Fruit fly (Drosophila melanogaster) whole organism, prepupa: Measurements from ENCODE around the gene CG33325.

Experiments
- CG11294 ChIP-seq: fragments of 200-800 bp; sonication (Bioruptor generic); IDR thresholded peaks from 2 replicates; pipeline ENCODE4 v1.3.6; 2022; ENCODE audit warnings: missing biosample characterization, missing genetic modification characterization
- CG11762 ChIP-seq: fragments of 200-800 bp; sonication (Bioruptor generic); optimal IDR thresholded peaks from 3 replicates; lab custom pipeline; 2016; ENCODE audit warnings: missing biosample characterization, missing genetic modification characterization; ENCODE audit not compliant: insufficient read depth
- CG15336 ChIP-seq: fragments of 200-800 bp; sonication (Bioruptor generic); IDR thresholded peaks from 2 replicates; pipeline ENCODE4 v1.3.6; 2022; ENCODE audit warnings: missing biosample characterization, missing genetic modification characterization
- CG1621 ChIP-seq: fragments of 200-800 bp; sonication (Bioruptor generic); optimal IDR thresholded peaks from 3 replicates; lab custom pipeline; 2018; ENCODE audit warnings: missing biosample characterization, mild to moderate bottlenecking, missing genetic modification characterization
- CG16779 ChIP-seq: fragments of 200-800 bp; sonication (Bioruptor generic); optimal IDR thresholded peaks from 3 replicates; lab custom pipeline; 2017; ENCODE audit warnings: missing biosample characterization, mild to moderate bottlenecking, missing genetic modification characterization
- CG3032 ChIP-seq: fragments of 200-800 bp; optimal IDR thresholded peaks from 2 replicates; lab custom pipeline; 2019; ENCODE audit warnings: missing biosample characterization, mild to moderate bottlenecking, missing genetic modification characterization, moderate library complexity
- CG4318 ChIP-seq: fragments of 200-800 bp; sonication (Bioruptor generic); optimal IDR thresholded peaks from 3 replicates; lab custom pipeline; 2017; ENCODE audit warnings: missing biosample characterization, mild to moderate bottlenecking, missing genetic modification characterization
- CG6792 ChIP-seq: fragments of 200-800 bp; sonication (Bioruptor generic); optimal IDR thresholded peaks from 3 replicates; lab custom pipeline; 2016; ENCODE audit warnings: missing biosample characterization, missing genetic modification characterization
- CG6854 ChIP-seq: fragments of 200-800 bp; sonication (Bioruptor generic); optimal IDR thresholded peaks from 2 replicates; lab custom pipeline; 2017; ENCODE audit warnings: missing biosample characterization, mild to moderate bottlenecking, missing genetic modification characterization
- CG8119 ChIP-seq: fragments of 200-800 bp; sonication (Bioruptor generic); IDR thresholded peaks from 3 replicates; pipeline ENCODE4 v1.3.6; 2022; ENCODE audit warnings: missing biosample characterization, missing genetic modification characterization
- CG8319 ChIP-seq: fragments of 200-800 bp; sonication (Bioruptor generic); optimal IDR thresholded peaks from 3 replicates; lab custom pipeline; 2016; ENCODE audit warnings: missing biosample characterization, missing genetic modification characterization
- Eip75B ChIP-seq: fragments of 200-800 bp; sonication (Bioruptor generic); optimal IDR thresholded peaks from 3 replicates; lab custom pipeline; 2016; ENCODE audit warnings: missing biosample characterization, missing genetic modification characterization
- Eip78C ChIP-seq: fragments of 200-800 bp; sonication (Bioruptor generic); peaks from one replicate; lab custom pipeline; 2016; ENCODE audit warnings: missing biosample characterization, missing genetic modification characterization
- Eip93F ChIP-seq: fragments of 200-800 bp; sonication (Bioruptor generic); optimal IDR thresholded peaks from 2 replicates; lab custom pipeline; 2016; ENCODE audit warnings: missing biosample characterization, mild to moderate bottlenecking, missing genetic modification characterization
- Ets21C ChIP-seq: fragments of 200-800 bp; sonication (Bioruptor generic); optimal IDR thresholded peaks from 3 replicates; lab custom pipeline; 2016; ENCODE audit warnings: missing biosample characterization, missing genetic modification characterization
- Gug ChIP-seq: fragments of 200-800 bp; sonication (Bioruptor generic); IDR thresholded peaks from 2 replicates; pipeline ENCODE4 v1.3.6; 2022; ENCODE audit warnings: missing biosample characterization, missing genetic modification characterization
- Hr4 ChIP-seq: fragments of 200-800 bp; sonication (Bioruptor generic); optimal IDR thresholded peaks from 3 replicates; lab custom pipeline; 2016; ENCODE audit warnings: missing biosample characterization, missing genetic modification characterization
- Lpt ChIP-seq: fragments of 200-800 bp; sonication (Bioruptor generic); optimal IDR thresholded peaks from 3 replicates; lab custom pipeline; 2016; ENCODE audit warnings: missing biosample characterization, missing genetic modification characterization
- OdsH ChIP-seq: fragments of 200-800 bp; sonication (Bioruptor generic); optimal IDR thresholded peaks from 3 replicates; lab custom pipeline; 2016; ENCODE audit warnings: missing biosample characterization, missing genetic modification characterization
- Sox102F ChIP-seq: fragments of 200-800 bp; sonication (Bioruptor generic); optimal IDR thresholded peaks from 2 replicates; lab custom pipeline; 2016; ENCODE audit warnings: missing biosample characterization, mild to moderate bottlenecking, missing genetic modification characterization
- achi ChIP-seq: fragments of 200-800 bp; sonication (Bioruptor generic); optimal IDR thresholded peaks from 3 replicates; lab custom pipeline; 2016; ENCODE audit warnings: missing biosample characterization, missing genetic modification characterization
- dac ChIP-seq: fragments of 200-800 bp; sonication (Bioruptor generic); optimal IDR thresholded peaks from 2 replicates; lab custom pipeline; 2017; ENCODE audit warnings: missing biosample characterization, mild to moderate bottlenecking, missing genetic modification characterization
- fd59A ChIP-seq: fragments of 200-800 bp; sonication (Bioruptor generic); optimal IDR thresholded peaks from 2 replicates; lab custom pipeline; 2017; ENCODE audit warnings: missing biosample characterization, mild to moderate bottlenecking, missing genetic modification characterization, missing genetic modification reagents
- fkh ChIP-seq: fragments of 200-800 bp; sonication (Bioruptor generic); optimal IDR thresholded peaks from 3 replicates; lab custom pipeline; 2017; ENCODE audit warnings: missing biosample characterization, mild to moderate bottlenecking, missing genetic modification characterization, moderate library complexity
- pdm3 ChIP-seq: fragments of 200-800 bp; sonication (Bioruptor generic); optimal IDR thresholded peaks from 3 replicates; lab custom pipeline; 2016; ENCODE audit warnings: missing biosample characterization, missing genetic modification characterization
- salr ChIP-seq, 2 experiments: fragments of 200-800 bp; sonication (Bioruptor generic); optimal IDR thresholded peaks; 3 replicates each; lab custom pipeline; 2016 to 2018; ENCODE audit warnings: missing biosample characterization in 2 of 2, missing genetic modification characterization in 2 of 2, mild to moderate bottlenecking in 1 of 2
- spab ChIP-seq: fragments of 200-800 bp; sonication (Bioruptor generic); optimal IDR thresholded peaks from 2 replicates; lab custom pipeline; 2017; ENCODE audit warnings: missing biosample characterization, mild to moderate bottlenecking, missing genetic modification characterization, missing genetic modification reagents
- svp ChIP-seq: fragments of 200-800 bp; sonication (Bioruptor generic); peaks from one replicate; lab custom pipeline; 2016; ENCODE audit warnings: missing biosample characterization, missing genetic modification characterization
- vri ChIP-seq: fragments of 200-800 bp; sonication (Bioruptor generic); optimal IDR thresholded peaks from 3 replicates; lab custom pipeline; 2016; ENCODE audit warnings: missing biosample characterization, mild to moderate bottlenecking, missing genetic modification characterization

CG33325 gene

DNA sequence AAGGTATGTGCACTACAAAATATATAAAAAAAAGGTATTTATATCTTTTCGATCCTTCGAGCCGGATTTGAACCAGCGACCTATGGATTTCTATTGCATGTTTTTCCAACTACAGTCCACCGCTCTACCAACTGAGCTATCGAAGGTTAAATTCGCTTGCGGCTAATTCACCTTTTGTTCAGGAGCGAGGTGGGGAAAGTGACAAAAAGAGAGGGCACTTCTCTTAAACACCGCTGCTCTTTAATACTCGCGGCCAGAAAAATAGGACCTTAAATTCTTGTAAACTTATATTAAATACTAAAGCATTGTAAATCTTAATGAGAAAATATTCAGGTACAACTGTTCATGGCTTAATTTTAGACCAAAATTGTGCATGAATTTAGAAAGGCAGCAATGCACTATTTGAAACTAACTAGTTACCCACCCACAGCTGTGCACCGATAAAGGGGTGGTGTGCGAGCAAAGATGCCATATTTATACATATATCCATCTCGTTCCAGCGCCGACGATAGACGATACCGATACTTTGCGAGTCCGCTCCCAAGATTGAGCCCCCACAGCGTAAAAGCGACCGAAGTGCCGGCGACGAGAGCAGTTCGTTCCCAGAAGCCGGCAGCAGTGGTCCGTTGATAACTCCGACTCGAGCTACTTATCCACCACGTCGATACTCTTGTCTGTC lies 10.7 kb downstream of the CG33325 start (continued):
- TF ChIP-seq svp (GFP tag; lab: Kevin White, UChicago) (peak; percentile 98), fkh (GFP tag; lab: Kevin White, UChicago) (peak; percentile 80), Lpt (peak; percentile 98), CG8119 (GFP tag; lab: Robert Waterston, UW) (peak; percentile 98), Sox102F (GFP tag; lab: Kevin White, UChicago) (peak; percentile 98), CG3032 (tag; lab: Kevin White, UChicago) (peak; percentile 97), CG6854 (peak; percentile 94), achi (GFP tag; lab: Kevin White, UChicago) (peak; percentile 97), spab (GFP tag; lab: Kevin White, UChicago) (peak; percentile 97)

DNA sequence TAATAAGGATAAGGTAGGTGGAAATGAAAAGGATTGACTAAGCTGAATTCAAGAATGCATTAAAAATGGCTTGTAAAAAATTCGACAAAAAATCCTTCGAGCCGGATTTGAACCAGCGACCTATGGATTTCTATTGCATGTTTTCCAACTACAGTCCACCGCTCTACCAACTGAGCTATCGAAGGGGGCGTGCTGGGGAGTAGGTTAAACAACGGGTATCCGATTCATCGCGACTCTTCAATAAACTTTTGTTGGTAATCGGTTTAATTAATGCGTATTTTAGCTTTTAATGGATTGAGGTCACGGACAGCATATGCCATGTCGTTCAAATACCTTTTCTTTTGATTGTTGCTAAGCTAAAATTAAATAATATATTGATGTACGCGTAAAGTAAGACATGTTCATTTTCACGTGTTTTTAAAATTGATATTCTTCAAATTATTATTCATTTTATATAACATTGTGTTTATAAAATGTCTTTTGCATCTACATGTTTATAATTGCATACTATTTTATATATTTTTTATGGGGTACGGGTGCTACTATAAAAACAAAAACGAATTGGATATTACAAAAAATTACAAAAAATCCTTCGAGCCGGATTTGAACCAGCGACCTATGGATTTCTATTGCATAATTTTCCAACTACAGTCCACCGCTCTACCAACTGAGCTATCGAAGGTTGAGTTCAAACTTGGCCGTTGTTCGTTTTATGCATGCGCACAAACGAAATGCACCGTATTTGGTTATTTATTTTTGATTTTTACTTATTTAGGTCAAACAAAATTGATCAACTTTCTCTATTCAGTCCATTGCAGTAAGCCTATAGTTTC lies 11.6 kb downstream of the CG33325 start:
- TF ChIP-seq Hr4 (GFP tag; lab: Kevin White, UChicago): no peak
- no peak for TF ChIP-seq Ets21C (GFP tag; lab: Kevin White, UChicago)
- no peak for TF ChIP-seq CG15336 (GFP tag; lab: Robert Waterston, UW)
- TF ChIP-seq Sox102F (GFP tag; lab: Kevin White, UChicago): no peak
- TF ChIP-seq CG11294 (GFP tag; lab: Robert Waterston, UW): no peak
- TF ChIP-seq Eip75B: no peak
- TF ChIP-seq CG4318 (GFP tag; lab: Kevin White, UChicago): no peak
- TF ChIP-seq CG8119 (GFP tag; lab: Robert Waterston, UW): no peak
- no peak for TF ChIP-seq CG16779
- no peak for TF ChIP-seq pdm3
- TF ChIP-seq svp (GFP tag; lab: Kevin White, UChicago): peak; percentile 63
- TF ChIP-seq Eip78C (GFP tag; lab: Kevin White, UChicago): peak; percentile 65
- no peak for TF ChIP-seq OdsH (GFP tag; lab: Kevin White, UChicago)
- TF ChIP-seq fd59A (GFP tag; lab: Kevin White, UChicago): no peak
- TF ChIP-seq Eip93F (GFP tag; lab: Kevin White, UChicago): peak; percentile 3
- TF ChIP-seq CG11762 (GFP tag; lab: Kevin White, UChicago): no peak
- peak; percentile 81 for TF ChIP-seq vri (GFP tag; lab: Kevin White, UChicago)
- no peak for TF ChIP-seq dac (GFP tag; lab: Kevin White, UChicago)

DNA sequence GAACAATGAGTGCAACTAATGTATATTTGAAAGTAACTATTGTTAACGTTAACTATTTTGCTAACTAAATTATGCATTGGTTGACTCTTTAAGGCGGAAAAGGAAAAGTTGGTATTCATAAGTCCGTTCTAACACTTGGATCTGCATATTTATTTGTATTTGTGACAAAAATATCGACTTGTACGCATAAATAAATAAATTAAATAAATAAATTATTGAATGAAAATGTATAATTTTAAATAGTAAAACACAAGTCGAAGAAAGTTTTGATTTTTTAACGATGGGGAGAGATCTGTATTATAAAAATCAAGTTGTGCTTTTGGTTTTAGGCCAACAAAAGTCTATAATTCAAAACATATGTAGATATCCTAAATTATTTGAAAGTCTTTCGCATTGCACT lies 12.3 kb downstream of the CG33325 start, which contains the start of gene CG8036:
TSS of gene CG8036 (plus strand) at position 301 of the 400 bp plus-strand sequence.
- TF ChIP-seq CG6792 (GFP tag; lab: Kevin White, UChicago) (no peak), CG15336 (GFP tag; lab: Robert Waterston, UW) (no peak), CG3032 (tag; lab: Kevin White, UChicago) (no peak), vri (GFP tag; lab: Kevin White, UChicago) (no peak), Gug (GFP tag; lab: Robert Waterston, UW) (no peak), CG8319 (GFP tag; lab: Kevin White, UChicago) (no peak), CG6854 (no peak), Ets21C (GFP tag; lab: Kevin White, UChicago) (no peak), CG1621 (no peak), salr (GFP tag; optimal IDR thresholded peaks at IDR 0.05; lab: Kevin White, UChicago) (no peak), svp (GFP tag; lab: Kevin White, UChicago) (no peak)

DNA sequence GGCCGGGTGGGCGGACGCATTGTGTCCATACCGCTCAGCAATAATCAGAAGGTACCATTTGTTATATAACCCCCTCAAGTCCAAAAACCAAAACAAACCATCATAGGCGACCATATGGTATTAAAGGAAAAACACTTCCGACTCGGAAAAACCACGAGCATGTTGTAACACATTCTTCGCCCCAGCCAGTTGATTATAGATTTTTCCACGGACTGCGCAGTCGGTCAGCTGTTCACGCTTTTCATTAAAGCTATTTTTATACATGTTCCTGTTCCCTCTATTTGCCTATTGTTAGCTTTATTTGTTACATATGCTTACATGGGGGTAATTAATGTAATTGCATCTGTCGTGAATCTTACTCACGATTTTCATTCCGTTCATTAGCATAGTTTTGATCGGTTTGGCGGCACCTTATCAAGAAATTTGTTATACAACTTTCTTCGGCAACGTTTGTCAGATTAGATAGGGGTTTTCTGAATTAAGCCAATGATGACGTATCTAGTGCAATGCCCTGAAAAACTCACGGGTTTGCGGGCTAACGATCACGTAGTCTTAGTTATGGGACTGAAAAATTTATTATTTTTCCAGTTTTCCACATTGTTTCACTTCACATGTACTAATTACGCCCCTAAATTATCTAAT lies 15.0 kb downstream of the CG33325 start:
- peak; percentile 84 for TF ChIP-seq vri (GFP tag; lab: Kevin White, UChicago)
- no peak for TF ChIP-seq CG8119 (GFP tag; lab: Robert Waterston, UW)
